Worm (Caenorhabditis elegans): ENCODE measurements around the gene K02E11.10.
A peak's percentile ranks its signal among the peaks of the same experiment; 100 is the strongest.

ce11 chrV:14200086-14200485, 40.9 kb downstream of the K02E11.10 start:
- TF ChIP-seq ztf-4 (tag; optimal IDR thresholded peaks at IDR 0.05) (peak; percentile 92), nhr-12 (tag; optimal IDR thresholded peaks at IDR 0.05) (peak; percentile 30), sem-4 (tag; optimal IDR thresholded peaks at IDR 0.05) (peak; percentile 81), gmeb-1 (tag; optimal IDR thresholded peaks at IDR 0.05) (peak; percentile 79), nhr-237 (tag; optimal IDR thresholded peaks at IDR 0.05) (no peak), blmp-1 (tag; optimal IDR thresholded peaks at IDR 0.05; ENCODE audit: insufficient read depth) (peak; percentile 66), lsy-2 (tag; optimal IDR thresholded peaks at IDR 0.05) (peak; percentile 74 to 90), mab-5 (tag; optimal IDR thresholded peaks at IDR 0.05) (peak; percentile 66), peb-1 (tag; optimal IDR thresholded peaks at IDR 0.05) (no peak)
